Fruit fly (Drosophila melanogaster) whole organism, embryonic: ENCODE measurements around the gene RpS28a.

ENCODE experiments used
- ATbp ChIP-seq: fragments of 200-800 bp; sonication (Bioruptor generic); optimal IDR thresholded peaks from 2 replicates; lab custom pipeline; 2017; ENCODE audit warnings: missing biosample characterization, mild to moderate bottlenecking, missing genetic modification characterization, missing genetic modification reagents
- Adf1 ChIP-seq: fragments of 200-800 bp; sonication (Bioruptor generic); IDR thresholded peaks from 2 replicates; pipeline ENCODE4 v1.3.6; 2022; ENCODE audit warnings: missing biosample characterization, missing genetic modification characterization
- CG11504 ChIP-seq: fragments of 200-800 bp; sonication (Bioruptor generic); optimal IDR thresholded peaks from 3 replicates; lab custom pipeline; 2019; ENCODE audit warnings: missing biosample characterization, mild to moderate bottlenecking, missing genetic modification characterization, moderate library complexity
- CG12104 ChIP-seq: fragments of 200-800 bp; sonication (Bioruptor generic); optimal IDR thresholded peaks from 3 replicates; lab custom pipeline; 2016; ENCODE audit warnings: missing biosample characterization, missing genetic modification characterization
- CG13123 ChIP-seq: fragments of 200-800 bp; sonication (Bioruptor generic); optimal IDR thresholded peaks from 2 replicates; lab custom pipeline; 2016; ENCODE audit warnings: missing biosample characterization, missing genetic modification characterization
- CG13624 ChIP-seq: fragments of 200-800 bp; sonication (Bioruptor generic); optimal IDR thresholded peaks from 2 replicates; lab custom pipeline; 2016; ENCODE audit warnings: missing biosample characterization, missing genetic modification characterization
- CG14014 ChIP-seq: fragments of 200-800 bp; sonication (Bioruptor generic); IDR thresholded peaks from 2 replicates; pipeline ENCODE4 v1.3.6; 2022; ENCODE audit warnings: missing biosample characterization, missing genetic modification characterization
- CG14441 ChIP-seq: fragments of 200-800 bp; sonication (Bioruptor generic); IDR thresholded peaks from 2 replicates; pipeline ENCODE4 v1.3.6; 2022; ENCODE audit warnings: missing biosample characterization, missing genetic modification characterization
- CG15601 ChIP-seq: fragments of 200-800 bp; sonication (Bioruptor generic); optimal IDR thresholded peaks from 3 replicates; lab custom pipeline; 2019; ENCODE audit warnings: missing biosample characterization, mild to moderate bottlenecking, missing genetic modification characterization, moderate library complexity
- CG17802 ChIP-seq: fragments of 200-800 bp; sonication (Bioruptor generic); optimal IDR thresholded peaks from 2 replicates; lab custom pipeline; 2018; ENCODE audit warnings: missing biosample characterization, mild to moderate bottlenecking, missing genetic modification characterization, moderate library complexity
- CG18011 ChIP-seq: fragments of 200-800 bp; sonication (Bioruptor generic); optimal IDR thresholded peaks from 2 replicates; lab custom pipeline; 2017; ENCODE audit warnings: missing biosample characterization, missing genetic modification characterization, mild to moderate bottlenecking, moderate library complexity, missing genotype
- CG2678 ChIP-seq: fragments of 200-800 bp; sonication (Bioruptor generic); optimal IDR thresholded peaks from 3 replicates; lab custom pipeline; 2019; ENCODE audit warnings: missing biosample characterization, mild to moderate bottlenecking, missing genetic modification characterization, moderate library complexity
- CG3726 ChIP-seq: fragments of 200-800 bp; sonication (Bioruptor generic); IDR thresholded peaks from 3 replicates; pipeline ENCODE4, ENCODE4 v1.3.6; 2022; ENCODE audit warnings: missing biosample characterization, missing genetic modification characterization
- CG3838 ChIP-seq: fragments of 200-800 bp; sonication (Bioruptor generic); optimal IDR thresholded peaks from 3 replicates; lab custom pipeline; 2016; ENCODE audit warnings: missing biosample characterization, missing genetic modification characterization
- CG4360 ChIP-seq: fragments of 200-800 bp; sonication (Bioruptor generic); IDR thresholded peaks from 2 replicates; pipeline ENCODE4 v1.3.6; 2022; ENCODE audit warnings: missing biosample characterization, missing genetic modification characterization
- CG6272 ChIP-seq: fragments of 200-800 bp; sonication (Bioruptor generic); IDR thresholded peaks from 2 replicates; pipeline ENCODE4 v1.3.6; 2022; ENCODE audit warnings: missing biosample characterization, missing genetic modification characterization
- CoRest ChIP-seq: fragments of 200-800 bp; sonication (Bioruptor generic); optimal IDR thresholded peaks from 3 replicates; lab custom pipeline; 2018; ENCODE audit warnings: missing biosample characterization, mild to moderate bottlenecking, missing genetic modification characterization, moderate library complexity
- D19A ChIP-seq: fragments of 200-800 bp; optimal IDR thresholded peaks from 3 replicates; lab custom pipeline; 2019; ENCODE audit warnings: missing biosample characterization, mild to moderate bottlenecking, missing genetic modification characterization, moderate library complexity
- Dll ChIP-seq: fragments of 200-800 bp; sonication (Bioruptor generic); IDR thresholded peaks from 4 replicates; pipeline ENCODE4 v1.3.6; 2022; ENCODE audit warnings: missing biosample characterization, missing genetic modification characterization; ENCODE audit not compliant: partially characterized antibody
- Dref ChIP-seq: fragments of 200-800 bp; sonication (Bioruptor generic); IDR thresholded peaks from 2 replicates; pipeline ENCODE4 v1.3.6; 2022; ENCODE audit warnings: missing biosample characterization, missing genetic modification characterization
- Hr51 ChIP-seq, 2 experiments: fragments of 200-800 bp; sonication (Bioruptor generic); optimal IDR thresholded peaks; 2 replicates in 1 of 2; 3 replicates in 1 of 2; lab custom pipeline; 2016 to 2018; ENCODE audit warnings: missing biosample characterization in 2 of 2, missing genetic modification characterization in 2 of 2, mild to moderate bottlenecking in 1 of 2, moderate library complexity in 1 of 2
- Hr78 ChIP-seq, 2 experiments: fragments of 200-800 bp in 1 of 2; fragments of >200 bp in 1 of 2; sonication (Bioruptor generic) in 1 of 2; optimal IDR thresholded peaks; 2 replicates each; lab custom pipeline; 2017 to 2019; ENCODE audit warnings: missing biosample characterization in 2 of 2, missing genetic modification characterization in 2 of 2, mild to moderate bottlenecking in 1 of 2, moderate library complexity in 1 of 2
- Jarid2 ChIP-seq: fragments of 200-800 bp; sonication (Bioruptor generic); optimal IDR thresholded peaks from 3 replicates; lab custom pipeline; 2017; ENCODE audit warnings: mild to moderate bottlenecking, missing biosample characterization, missing genetic modification reagents, missing genetic modification characterization
- Kr ChIP-seq: fragments of 200-800 bp; sonication (Bioruptor generic); optimal IDR thresholded peaks from 2 replicates; lab custom pipeline; 2017; ENCODE audit warnings: missing biosample characterization, mild to moderate bottlenecking, missing genetic modification characterization
- NC2β ChIP-seq: fragments of 200-800 bp; sonication (Bioruptor generic); optimal IDR thresholded peaks from 2 replicates; lab custom pipeline; 2016; ENCODE audit warnings: missing biosample characterization, missing genetic modification characterization
- PHDP ChIP-seq: fragments of 200-800 bp; sonication (Bioruptor generic); optimal IDR thresholded peaks from 3 replicates; lab custom pipeline; 2018; ENCODE audit warnings: missing biosample characterization, mild to moderate bottlenecking, missing genetic modification characterization, moderate library complexity
- TFAM ChIP-seq: fragments of 200-800 bp; sonication (Bioruptor generic); optimal IDR thresholded peaks from 2 replicates; lab custom pipeline; 2017; ENCODE audit warnings: missing biosample characterization, missing genetic modification characterization, inconsistent platforms
- amos ChIP-seq: fragments of 200-800 bp; sonication (Bioruptor generic); IDR thresholded peaks from 2 replicates; pipeline ENCODE4 v1.3.6; 2022; ENCODE audit warnings: missing biosample characterization, missing genetic modification characterization; ENCODE audit not compliant: partially characterized antibody
- az2 ChIP-seq: fragments of 200-800 bp; sonication (Bioruptor generic); optimal IDR thresholded peaks from 3 replicates; lab custom pipeline; 2016; ENCODE audit warnings: missing biosample characterization, missing genetic modification characterization
- bowl ChIP-seq: fragments of 200-800 bp; sonication (Bioruptor generic); IDR thresholded peaks from 2 replicates; pipeline ENCODE4 v1.3.6; 2022; ENCODE audit warnings: missing biosample characterization, missing genetic modification characterization
- ci ChIP-seq: fragments of 200-800 bp; sonication (Bioruptor generic); IDR thresholded peaks from 3 replicates; pipeline ENCODE4 v1.3.6; 2022; ENCODE audit warnings: missing biosample characterization, missing genetic modification characterization
- dysf ChIP-seq: fragments of 200-800 bp; sonication (Bioruptor generic); IDR thresholded peaks from 3 replicates; pipeline ENCODE4 v1.3.6; 2022; ENCODE audit warnings: missing biosample characterization, missing genetic modification characterization
- eve ChIP-seq, 2 experiments: fragments of >200 bp; optimal IDR thresholded peaks; 2 replicates each; lab custom pipeline; 2017; ENCODE audit warnings: missing biosample characterization in 2 of 2, missing genetic modification characterization in 2 of 2
- exex ChIP-seq: fragments of 200-800 bp; sonication (Bioruptor generic); optimal IDR thresholded peaks from 4 replicates; lab custom pipeline; 2018; ENCODE audit warnings: missing biosample characterization, mild to moderate bottlenecking, missing genetic modification characterization, moderate library complexity
- fd64A ChIP-seq: fragments of 200-800 bp; sonication (Bioruptor generic); optimal IDR thresholded peaks from 3 replicates; lab custom pipeline; 2018; ENCODE audit warnings: missing biosample characterization, mild to moderate bottlenecking, missing genetic modification characterization
- gfzf ChIP-seq: fragments of 200-800 bp; sonication (Bioruptor generic); optimal IDR thresholded peaks from 2 replicates; lab custom pipeline; 2016; ENCODE audit warnings: missing biosample characterization, mild to moderate bottlenecking, missing genetic modification characterization, moderate library complexity
- grn ChIP-seq: fragments of 200-800 bp; sonication (Bioruptor generic); optimal IDR thresholded peaks from 3 replicates; lab custom pipeline; 2017; ENCODE audit warnings: missing biosample characterization, missing genetic modification characterization
- gro ChIP-seq: fragments of 200-800 bp; sonication (Bioruptor generic); optimal IDR thresholded peaks from 2 replicates; lab custom pipeline; 2016; ENCODE audit warnings: missing biosample characterization, missing genetic modification characterization
- gt ChIP-seq: fragments of 200-800 bp; sonication (Bioruptor generic); IDR thresholded peaks from 2 replicates; pipeline ENCODE4 v1.3.6; 2022; ENCODE audit warnings: missing biosample characterization, missing genetic modification characterization
- ken ChIP-seq: fragments of 200-800 bp; sonication (Bioruptor generic); IDR thresholded peaks from 3 replicates; pipeline ENCODE4 v1.3.6; 2022; ENCODE audit warnings: missing biosample characterization, missing genetic modification characterization
- lov ChIP-seq, 2 experiments: fragments of 200-800 bp in 1 of 2; fragments of >200 bp in 1 of 2; sonication (Bioruptor generic) in 1 of 2; IDR thresholded peaks in 1 of 2; optimal IDR thresholded peaks in 1 of 2; 2 replicates in 1 of 2; 3 replicates in 1 of 2; pipeline versions ENCODE4 v1.3.6 to Lab custom; 2017 to 2022; ENCODE audit warnings: missing biosample characterization in 1 of 2, missing genetic modification characterization in 1 of 2
- luna ChIP-seq: fragments of 200-800 bp; sonication (Bioruptor generic); optimal IDR thresholded peaks from 2 replicates; lab custom pipeline; 2016; ENCODE audit warnings: missing biosample characterization, missing genetic modification characterization
- mam ChIP-seq: fragments of 200-800 bp; sonication (Bioruptor generic); optimal IDR thresholded peaks from 3 replicates; lab custom pipeline; 2016; ENCODE audit warnings: missing biosample characterization, missing genetic modification characterization
- nau ChIP-seq: fragments of 200-800 bp; sonication (Bioruptor generic); optimal IDR thresholded peaks from 3 replicates; lab custom pipeline; 2017; ENCODE audit warnings: missing biosample characterization, mild to moderate bottlenecking, missing genetic modification characterization, missing genetic modification reagents
- p53 ChIP-seq: fragments of 200-800 bp; sonication (Bioruptor generic); optimal IDR thresholded peaks from 2 replicates; lab custom pipeline; 2016; ENCODE audit warnings: missing biosample characterization, missing genetic modification characterization
- psq ChIP-seq: fragments of 200-800 bp; sonication (Bioruptor generic); optimal IDR thresholded peaks from 2 replicates; lab custom pipeline; 2017; ENCODE audit warnings: missing biosample characterization, missing genetic modification characterization
- repo ChIP-seq: fragments of 200-800 bp; sonication (Bioruptor generic); optimal IDR thresholded peaks from 2 replicates; lab custom pipeline; 2016; ENCODE audit warnings: missing biosample characterization, missing genetic modification characterization
- sima ChIP-seq: fragments of 200-800 bp; sonication (Bioruptor generic); optimal IDR thresholded peaks from 2 replicates; lab custom pipeline; 2016; ENCODE audit warnings: missing biosample characterization, missing genetic modification characterization
- slbo ChIP-seq: fragments of 200-800 bp; sonication (Bioruptor generic); IDR thresholded peaks from 2 replicates; pipeline ENCODE4 v1.3.6; 2022; ENCODE audit warnings: missing biosample characterization, missing genetic modification characterization
- ssp ChIP-seq: fragments of 200-800 bp; sonication (Bioruptor generic); IDR thresholded peaks from 2 replicates; pipeline ENCODE4 v1.3.6; 2022; ENCODE audit warnings: missing biosample characterization, missing genetic modification characterization

The RpS28a gene

DNA sequence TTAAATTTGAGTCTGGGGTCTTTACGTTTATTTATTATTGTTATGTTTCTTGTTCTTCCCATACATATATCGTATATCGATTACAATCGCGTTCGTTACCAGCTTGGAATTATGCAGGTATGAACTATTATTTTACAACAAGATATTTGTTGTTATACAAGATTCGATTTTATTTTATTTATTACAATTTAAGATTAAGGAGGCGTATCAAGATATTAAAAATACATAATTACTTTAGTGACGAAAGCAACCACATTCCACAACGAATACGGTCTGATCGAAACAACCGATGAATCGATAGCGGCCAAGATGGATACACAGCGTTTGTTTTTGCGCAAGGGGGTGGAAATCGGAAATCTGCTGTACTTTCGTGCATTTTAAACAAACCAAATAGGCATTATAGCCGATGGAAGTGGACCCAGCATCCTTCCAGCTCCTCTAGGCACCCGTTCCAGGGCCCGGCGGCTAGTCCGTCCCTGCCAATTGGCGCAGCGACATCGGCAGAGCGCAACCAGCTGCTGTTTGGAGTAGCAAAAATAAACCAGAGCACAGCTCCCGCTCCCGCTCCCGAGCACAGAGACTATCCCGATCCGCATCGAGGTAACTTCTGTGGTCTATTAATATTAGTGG, 24.7 kb downstream of the RpS28a start, which contains the start of the genes CG15525 and CG11504 (continued):
- TF ChIP-seq bowl (GFP tag; lab: Robert Waterston, UW) (no peak), CG18011 (GFP tag; lab: Kevin White, UChicago) (no peak), PHDP (tag; lab: Kevin White, UChicago) (no peak), fd64A (GFP tag; lab: Kevin White, UChicago) (no peak), exex (tag; lab: Kevin White, UChicago) (no peak), CG14014 (GFP tag; lab: Robert Waterston, UW) (peak; percentile 54), lov (optimal IDR thresholded peaks at IDR 0.05; lab: Kevin White, UChicago) (no peak), lov (GFP tag; IDR thresholded peaks at IDR 0.05; lab: Robert Waterston, UW) (no peak), NC2β (GFP tag; lab: Kevin White, UChicago) (peak; percentile 3), Hr78 (GFP tag; optimal IDR thresholded peaks at IDR 0.05; lab: Kevin White, UChicago) (no peak), TFAM (GFP tag; lab: Kevin White, UChicago) (no peak), CG2678 (tag; lab: Kevin White, UChicago) (no peak), gfzf (GFP tag; lab: Kevin White, UChicago) (peak; percentile 42), psq (GFP tag; lab: Kevin White, UChicago) (no peak), CG3726 (no peak), luna (no peak), CG14441 (GFP tag; lab: Robert Waterston, UW) (peak; percentile 65), CoRest (tag; lab: Kevin White, UChicago) (peak; percentile 50), CG6272 (GFP tag; lab: Robert Waterston, UW) (peak; percentile 66), D19A (no peak), CG3838 (GFP tag; lab: Kevin White, UChicago) (peak; percentile 40), slbo (peak; percentile 84), ken (GFP tag; lab: Robert Waterston, UW) (no peak), mam (GFP tag; lab: Kevin White, UChicago) (peak; percentile 82), p53 (GFP tag; lab: Kevin White, UChicago) (no peak), Dref (GFP tag; lab: Robert Waterston, UW) (peak; percentile 90), gt (GFP tag; lab: Robert Waterston, UW) (no peak), CG4360 (GFP tag; lab: Robert Waterston, UW) (no peak), ATbp (GFP tag; lab: Kevin White, UChicago) (no peak), Kr (GFP tag; lab: Kevin White, UChicago) (no peak), amos (peak; percentile 79), CG12104 (GFP tag; lab: Kevin White, UChicago) (no peak), Jarid2 (no peak), az2 (peak; percentile 51), CG15601 (peak; percentile 29), ci (GFP tag; lab: Robert Waterston, UW) (0 out of 3 replicates have a peak, but pooled peaks have one; percentile 46), Adf1 (no peak), eve (GFP tag; optimal IDR thresholded peaks at IDR 0.05; lab: Kevin White, UChicago) (no peak), dysf (GFP tag; lab: Robert Waterston, UW) (no peak), grn (GFP tag; lab: Kevin White, UChicago) (no peak), Hr51 (GFP tag; optimal IDR thresholded peaks at IDR 0.05; lab: Kevin White, UChicago) (peak in 1 of 2 experiments; percentile 23), CG11504 (tag; lab: Kevin White, UChicago) (no peak), CG13123 (GFP tag; lab: Kevin White, UChicago) (peak; percentile 5), CG13624 (GFP tag; lab: Kevin White, UChicago) (peak; percentile 65), Dll (peak; percentile 92), repo (GFP tag; lab: Kevin White, UChicago) (no peak), nau (no peak), gro (peak; percentile 53), sima (GFP tag; lab: Kevin White, UChicago) (no peak), CG17802 (tag; lab: Kevin White, UChicago) (no peak), ssp (GFP tag; lab: Robert Waterston, UW) (peak; percentile 22; the same call in 1 of the 2 replicates)
